Worm (Caenorhabditis elegans): ENCODE data around the gene srx-47.

- no peak for TF ChIP-seq lsy-2 (tag; optimal IDR thresholded peaks at IDR 0.05)
- no peak for TF ChIP-seq ztf-4 (tag; optimal IDR thresholded peaks at IDR 0.05)
- no peak for TF ChIP-seq blmp-1 (tag; optimal IDR thresholded peaks at IDR 0.05; ENCODE audit: insufficient read depth)
- TF ChIP-seq unc-62 (GFP tag; optimal IDR thresholded peaks at IDR 0.05): no peak
- TF ChIP-seq R02D3.7 (tag; optimal IDR thresholded peaks at IDR 0.05): no peak
- TF ChIP-seq skn-1 (tag; optimal IDR thresholded peaks at IDR 0.05): no peak
- no peak for TF ChIP-seq ztf-11 (tag; optimal IDR thresholded peaks at IDR 0.05)
- no peak for TF ChIP-seq nhr-25 (tag; optimal IDR thresholded peaks at IDR 0.05)
- TF ChIP-seq zag-1 (tag; optimal IDR thresholded peaks at IDR 0.05): no peak
- no peak for TF ChIP-seq ama-1 (optimal IDR thresholded peaks at IDR 0.05)
- TF ChIP-seq ceh-82 (tag; optimal IDR thresholded peaks at IDR 0.05): no peak
- TF ChIP-seq elt-3 (tag; optimal IDR thresholded peaks at IDR 0.05): no peak
Observed at ce11 chrV:9384949-9385348, 35.2 kb downstream of the srx-47 start.

All from whole organism, L2 larva.